Worm (Caenorhabditis elegans): Measurements from ENCODE around the gene sre-26.

ce11 chrII:12459422-12459821 is 39.0 kb upstream of the sre-26 start, which contains the start of gene tag-281:
- TF ChIP-seq efl-1 (GFP tag; optimal IDR thresholded peaks at IDR 0.05) (peak; percentile 87), lir-1 (GFP tag; conservative IDR thresholded peaks at IDR 0.05) (0 out of 2 replicates have a peak, but pooled peaks have one; percentile 14), lin-54 (GFP tag; optimal IDR thresholded peaks at IDR 0.05) (peak; percentile 97), lag-1 (GFP tag; IDR thresholded peaks at IDR 0.05) (no peak), ceh-100 (GFP tag; IDR thresholded peaks at IDR 0.05) (no peak; the same call in 1 of the 2 replicates), Y79H2A.3 (GFP tag; conservative IDR thresholded peaks at IDR 0.05) (no peak)

All from whole organism, young adult.